ENCODE assay signal across 4 fruit fly cellular contexts in the genomic region with DNA sequence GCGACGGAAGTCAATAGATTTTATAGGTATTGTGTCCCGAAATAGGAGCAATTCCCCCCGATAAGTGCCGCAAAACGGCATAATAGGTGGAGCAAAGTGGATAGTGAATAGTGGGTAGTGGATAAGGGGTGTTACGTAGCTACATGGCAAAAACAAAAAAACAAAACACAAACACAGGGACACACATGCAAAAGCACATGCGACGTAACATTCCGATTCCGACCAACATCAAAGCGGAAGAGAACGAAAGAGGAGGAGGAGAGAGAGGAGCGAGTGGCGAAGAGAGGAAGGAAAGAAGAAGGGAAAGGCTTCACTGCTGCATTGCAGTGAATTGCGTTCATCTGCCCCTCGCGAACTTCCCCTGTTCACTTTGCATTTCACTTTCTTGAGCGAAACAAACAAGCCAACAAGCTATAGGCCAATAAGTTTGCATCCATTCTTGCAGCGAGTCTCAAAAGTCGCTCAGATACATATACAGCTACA.
A peak's percentile ranks its signal among the peaks of the same experiment; 100 is the strongest.
TF ChIP-seq lines count a peak whose summit lies in the region.

No protein-coding gene starts in this region.

- no peak for TF ChIP-seq CTCF in whole organism, embryonic (GFP tag; optimal IDR thresholded peaks at IDR 0.05; lab: Kevin White, UChicago)

TF ChIP-seq in whole organism, adult, 20 proteins besides CTCF, POLR2A, EP300 and RAD21:
- TF ChIP-seq CG7101 (tag; optimal IDR thresholded peaks at IDR 0.05; lab: Kevin White, UChicago) (no peak), Hr96 (GFP tag; optimal IDR thresholded peaks at IDR 0.05; lab: Kevin White, UChicago) (no peak), Crg-1 (GFP tag; optimal IDR thresholded peaks at IDR 0.05; lab: Kevin White, UChicago) (no peak), CG11617 (GFP tag; optimal IDR thresholded peaks at IDR 0.05; lab: Kevin White, UChicago) (no peak), toe (GFP tag; optimal IDR thresholded peaks at IDR 0.05; lab: Kevin White, UChicago) (no peak), Clk (GFP tag; optimal IDR thresholded peaks at IDR 0.05; lab: Kevin White, UChicago) (no peak), cic (GFP tag; optimal IDR thresholded peaks at IDR 0.05; lab: Kevin White, UChicago) (no peak), CG7045 (GFP tag; optimal IDR thresholded peaks at IDR 0.05; lab: Kevin White, UChicago) (no peak), CG33017 (tag; optimal IDR thresholded peaks at IDR 0.05; lab: Kevin White, UChicago) (no peak), cnc (optimal IDR thresholded peaks at IDR 0.05; lab: Kevin White, UChicago) (no peak), tj (GFP tag; optimal IDR thresholded peaks at IDR 0.05; lab: Kevin White, UChicago) (no peak), kay (GFP tag; lab: Kevin White, UChicago; ENCODE audit: borderline replicate concordance) (no peak), CG1620 (GFP tag; optimal IDR thresholded peaks at IDR 0.05; lab: Kevin White, UChicago) (no peak), pad (GFP tag; optimal IDR thresholded peaks at IDR 0.05; lab: Kevin White, UChicago) (peak; percentile 72), Mnt (GFP tag; optimal IDR thresholded peaks at IDR 0.05; lab: Kevin White, UChicago) (peak; percentile 48), CG5204 (GFP tag; optimal IDR thresholded peaks at IDR 0.05; lab: Kevin White, UChicago) (no peak), CG12768 (GFP tag; optimal IDR thresholded peaks at IDR 0.05; lab: Kevin White, UChicago) (no peak), ovo (GFP tag; optimal IDR thresholded peaks at IDR 0.05; lab: Kevin White, UChicago) (no peak)

TF ChIP-seq in whole organism, embryonic, 481 proteins besides CTCF, POLR2A, EP300 and RAD21 (continues in another document):
- TF ChIP-seq CG7271 (tag; optimal IDR thresholded peaks at IDR 0.05; lab: Kevin White, UChicago) (no peak), CG15479 (GFP tag; optimal IDR thresholded peaks at IDR 0.05; lab: Kevin White, UChicago) (no peak), CG14667 (GFP tag; IDR thresholded peaks at IDR 0.05; lab: Robert Waterston, UW) (no peak), Trl (optimal IDR thresholded peaks at IDR 0.05; lab: Kevin White, UChicago) (peak; percentile 24 to 38), Trl (GFP tag; optimal IDR thresholded peaks at IDR 0.05; lab: Kevin White, UChicago) (no peak), crol (GFP tag; IDR thresholded peaks at IDR 0.05; lab: Robert Waterston, UW) (peak; percentile 26; the same call in 1 of the 2 replicates), Fer1 (GFP tag; optimal IDR thresholded peaks at IDR 0.05; lab: Kevin White, UChicago) (no peak), HmgZ (tag; optimal IDR thresholded peaks at IDR 0.05; lab: Kevin White, UChicago) (no peak), CG2120 (GFP tag; optimal IDR thresholded peaks at IDR 0.05; lab: Kevin White, UChicago) (no peak), Poxn (GFP tag; IDR thresholded peaks at IDR 0.05; lab: Robert Waterston, UW) (no peak), GATAe (GFP tag; conservative IDR thresholded peaks at IDR 0.05; lab: Robert Waterston, UW) (no peak), cas (GFP tag; IDR thresholded peaks at IDR 0.05; lab: Robert Waterston, UW) (no peak), CG4404 (GFP tag; IDR thresholded peaks at IDR 0.05; lab: Robert Waterston, UW) (no peak), nmo (GFP tag; optimal IDR thresholded peaks at IDR 0.05; lab: Kevin White, UChicago) (no peak), CG7357 (GFP tag; IDR thresholded peaks at IDR 0.05; lab: Robert Waterston, UW) (no peak), CG8924 (tag; optimal IDR thresholded peaks at IDR 0.05; lab: Kevin White, UChicago) (no peak), Pdp1 (GFP tag; optimal IDR thresholded peaks at IDR 0.05; lab: Kevin White, UChicago) (peak in 1 of 2 experiments; percentile 57), CG30020 (tag; optimal IDR thresholded peaks at IDR 0.05; lab: Kevin White, UChicago) (no peak), CG7963 (GFP tag; IDR thresholded peaks at IDR 0.05; lab: Robert Waterston, UW; ENCODE audit: partially characterized antibody) (no peak), Ssrp (tag; optimal IDR thresholded peaks at IDR 0.05; lab: Kevin White, UChicago) (no peak), repo (GFP tag; optimal IDR thresholded peaks at IDR 0.05; lab: Kevin White, UChicago) (no peak), fd3F (GFP tag; optimal IDR thresholded peaks at IDR 0.05; lab: Kevin White, UChicago) (no peak), Gug (GFP tag; IDR thresholded peaks at IDR 0.05; lab: Robert Waterston, UW) (no peak), CG14965 (GFP tag; optimal IDR thresholded peaks at IDR 0.05; lab: Kevin White, UChicago; ENCODE audit: borderline replicate concordance) (no peak)

TF ChIP-seq in whole organism, prepupa, 60 proteins besides CTCF, POLR2A, EP300 and RAD21:
- TF ChIP-seq pdm3 (GFP tag; optimal IDR thresholded peaks at IDR 0.05; lab: Kevin White, UChicago) (no peak), Blimp-1 (GFP tag; optimal IDR thresholded peaks at IDR 0.05; lab: Kevin White, UChicago) (peak; percentile 30)

TF ChIP-seq in whole organism, wandering third instar larva, 38 proteins besides CTCF, POLR2A, EP300 and RAD21:
- no peak for TF ChIP-seq CG32264 (GFP tag; optimal IDR thresholded peaks at IDR 0.05; lab: Kevin White, UChicago)
- TF ChIP-seq psq (GFP tag; optimal IDR thresholded peaks at IDR 0.05; lab: Kevin White, UChicago) = peak; percentile 63
